Worm (Caenorhabditis elegans) whole organism, mixed stage, embryonic: Measurements from ENCODE around the gene gly-20.

Experiments used
- M03D4.4 ChIP-seq: sonication (generic microtip); optimal IDR thresholded peaks from 2 replicates; lab custom pipeline; 2017; ENCODE audit warnings: mild to moderate bottlenecking, missing genetic modification characterization, missing compliant biosample characterization
- bed-3 ChIP-seq: fragments of 200-800 bp; sonication (Bioruptor generic); optimal IDR thresholded peaks from 3 replicates; lab custom pipeline; 2018; ENCODE audit warnings: mild to moderate bottlenecking, missing genetic modification characterization, moderate library complexity, missing compliant biosample characterization
- ceh-43 ChIP-seq: fragments of 200-800 bp; sonication (Bioruptor generic); optimal IDR thresholded peaks from 2 replicates; lab custom pipeline; 2018; ENCODE audit warnings: mild to moderate bottlenecking, missing genetic modification characterization, moderate library complexity, missing compliant biosample characterization
- elt-1 ChIP-seq: sonication (generic microtip); optimal IDR thresholded peaks from 2 replicates; lab custom pipeline; 2017; ENCODE audit warnings: missing genetic modification characterization, mild to moderate bottlenecking, missing compliant biosample characterization, antibody characterized with exemption, moderate library complexity, borderline replicate concordance; ENCODE audit not compliant: insufficient read depth
- elt-3 ChIP-seq: fragments of 150-350 bp; optimal IDR thresholded peaks from 2 replicates; lab custom pipeline; 2014; ENCODE audit warnings: missing biosample characterization, missing genetic modification characterization
- lin-13 ChIP-seq: fragments of 150-350 bp; optimal IDR thresholded peaks from 2 replicates; lab custom pipeline; 2014; ENCODE audit warnings: missing biosample characterization, missing genetic modification characterization
- mls-2 ChIP-seq: sonication (generic microtip); optimal IDR thresholded peaks from 2 replicates; lab custom pipeline; 2016; ENCODE audit warnings: mild to moderate bottlenecking, missing genetic modification characterization, moderate library complexity, missing compliant biosample characterization
- nhr-12 ChIP-seq: fragments of 150-350 bp; optimal IDR thresholded peaks from 2 replicates; lab custom pipeline; 2014; ENCODE audit warnings: missing biosample characterization, missing genetic modification characterization
- nhr-28 ChIP-seq: fragments of 150-350 bp; optimal IDR thresholded peaks from 2 replicates; lab custom pipeline; 2014; ENCODE audit warnings: missing biosample characterization, missing genetic modification characterization
- pha-4 ChIP-seq: fragments of 150-350 bp; optimal IDR thresholded peaks from 2 replicates; lab custom pipeline; 2018; ENCODE audit warnings: missing biosample characterization, missing genetic modification reagents, missing genetic modification characterization
- unc-39 ChIP-seq: fragments of 150-350 bp; optimal IDR thresholded peaks from 2 replicates; lab custom pipeline; 2014; ENCODE audit warnings: missing biosample characterization, missing genetic modification characterization
- zip-8 ChIP-seq: fragments of 150-350 bp; optimal IDR thresholded peaks from 2 replicates; lab custom pipeline; 2014; ENCODE audit warnings: missing biosample characterization, missing genetic modification characterization

ce11 chrV:11235876-11236275 is 46.5 kb upstream of the gly-20 start:
- TF ChIP-seq mls-2 (tag; lab: Kevin White, UChicago) (no peak), zip-8 (tag; lab: Kevin White, UChicago) (no peak), ceh-43 (no peak), bed-3 (GFP tag; lab: Kevin White, UChicago) (no peak), elt-3 (tag; lab: Kevin White, UChicago) (no peak), nhr-28 (no peak), unc-39 (tag; lab: Kevin White, UChicago) (no peak), pha-4 (no peak), nhr-12 (tag; lab: Kevin White, UChicago) (no peak), lin-13 (tag; lab: Kevin White, UChicago) (no peak), M03D4.4 (tag; lab: Kevin White, UChicago) (no peak), elt-1 (tag; lab: Kevin White, UChicago) (no peak)
